Worm (Caenorhabditis elegans) whole organism, young adult: ENCODE data around the gene C09G1.2.

Experiments used
- B0019.2 ChIP-seq: fragments of 200-800 bp; sonication (Bioruptor generic); conservative IDR thresholded peaks from 2 replicates; pipeline ENCODE4 v1.3.6; 2022; ENCODE audit warnings: missing genetic modification reagents, missing genetic modification characterization, missing compliant biosample characterization
- B0261.1 ChIP-seq: sonication (generic microtip); optimal IDR thresholded peaks from 2 replicates; lab custom pipeline; 2016; ENCODE audit warnings: mild to moderate bottlenecking, missing genetic modification characterization, moderate library complexity, missing compliant biosample characterization
- C06A6.2 ChIP-seq: fragments of 200-800 bp; sonication (Bioruptor generic); conservative IDR thresholded peaks from 2 replicates; pipeline ENCODE4 v1.3.6; 2022; ENCODE audit warnings: missing genetic modification characterization, missing compliant biosample characterization
- D2030.7 ChIP-seq: fragments of 200-800 bp; sonication (Bioruptor generic); IDR thresholded peaks from 2 replicates; pipeline ENCODE4 v1.3.6; 2022; ENCODE audit warnings: missing genetic modification reagents, missing genetic modification characterization, missing compliant biosample characterization
- F39B2.1 ChIP-seq: fragments of 200-800 bp; sonication (Bioruptor generic); IDR thresholded peaks from 2 replicates; pipeline ENCODE4 v1.3.6; 2022; ENCODE audit warnings: missing genetic modification reagents, missing genetic modification characterization, missing compliant biosample characterization
- F55B11.4 ChIP-seq: sonication (generic microtip); optimal IDR thresholded peaks from 2 replicates; lab custom pipeline; 2016; ENCODE audit warnings: missing compliant biosample characterization, missing genetic modification characterization, borderline replicate concordance; ENCODE audit not compliant: insufficient read depth
- F57A8.1 ChIP-seq: fragments of 200-800 bp; sonication (Bioruptor generic); optimal IDR thresholded peaks from 2 replicates; lab custom pipeline; 2018; ENCODE audit warnings: mild to moderate bottlenecking, missing genetic modification characterization, moderate library complexity, missing compliant biosample characterization
- F57C9.4 ChIP-seq: sonication (generic microtip); optimal IDR thresholded peaks from 2 replicates; lab custom pipeline; 2017; ENCODE audit warnings: mild to moderate bottlenecking, missing genetic modification characterization, missing compliant biosample characterization
- Y53G8AR.9 ChIP-seq: fragments of 200-800 bp; sonication (Bioruptor generic); conservative IDR thresholded peaks from 2 replicates; pipeline ENCODE4 v1.3.6; 2022; ENCODE audit warnings: missing genetic modification reagents, missing genetic modification characterization, missing compliant biosample characterization
- Y56A3A.18 ChIP-seq: fragments of 200-800 bp; sonication (Bioruptor generic); IDR thresholded peaks from 2 replicates; pipeline ENCODE4 v1.3.6; 2022; ENCODE audit warnings: missing genetic modification reagents, missing genetic modification characterization, missing compliant biosample characterization
- Y67H2A.10 ChIP-seq: fragments of 200-800 bp; sonication (Bioruptor generic); conservative IDR thresholded peaks from 2 replicates; pipeline ENCODE4 v1.3.6; 2022; ENCODE audit warnings: missing genetic modification reagents, missing genetic modification characterization, missing compliant biosample characterization
- Y79H2A.3 ChIP-seq: fragments of 200-800 bp; sonication (Bioruptor generic); conservative IDR thresholded peaks from 2 replicates; pipeline ENCODE4 v1.3.6; 2022; ENCODE audit warnings: missing genetic modification reagents, missing genetic modification characterization, missing compliant biosample characterization
- aptf-2 ChIP-seq: fragments of 200-800 bp; sonication (Bioruptor generic); conservative IDR thresholded peaks from 2 replicates; pipeline ENCODE4 v1.3.6; 2022; ENCODE audit warnings: missing genetic modification reagents, missing genetic modification characterization, missing compliant biosample characterization
- aptf-3 ChIP-seq: fragments of 200-800 bp; sonication (Bioruptor generic); IDR thresholded peaks from 2 replicates; pipeline ENCODE4 v1.3.6; 2022; ENCODE audit warnings: missing genetic modification characterization, missing compliant biosample characterization
- athp-1 ChIP-seq: sonication (generic microtip); optimal IDR thresholded peaks from 2 replicates; lab custom pipeline; 2017; ENCODE audit warnings: mild to moderate bottlenecking, missing genetic modification characterization, missing compliant biosample characterization
- ccch-3 ChIP-seq: fragments of 200-800 bp; sonication (Bioruptor generic); optimal IDR thresholded peaks from 2 replicates; lab custom pipeline; 2018; ENCODE audit warnings: mild to moderate bottlenecking, missing genetic modification characterization, missing compliant biosample characterization
- ceh-58 ChIP-seq: fragments of 200-800 bp; sonication (Bioruptor generic); IDR thresholded peaks from 2 replicates; pipeline ENCODE4 v1.3.6; 2022; ENCODE audit warnings: missing genetic modification characterization, missing compliant biosample characterization
- chd-7 ChIP-seq: sonication (generic microtip); optimal IDR thresholded peaks from 2 replicates; lab custom pipeline; 2016; ENCODE audit warnings: mild to moderate bottlenecking, missing genetic modification characterization, moderate library complexity, missing compliant biosample characterization
- dpl-1 ChIP-seq: fragments of 150-350 bp; optimal IDR thresholded peaks from 2 replicates; lab custom pipeline; 2014; ENCODE audit warnings: missing biosample characterization, missing genetic modification reagents, missing genetic modification characterization
- egrh-3 ChIP-seq: fragments of 200-800 bp; sonication (Bioruptor generic); IDR thresholded peaks from 2 replicates; pipeline ENCODE4 v1.3.6; 2022; ENCODE audit warnings: missing genetic modification reagents, missing genetic modification characterization, missing compliant biosample characterization
- ekl-4 ChIP-seq: fragments of 200-800 bp; sonication (Bioruptor generic); IDR thresholded peaks from 2 replicates; pipeline ENCODE4 v1.3.6; 2022; ENCODE audit warnings: missing genetic modification reagents, missing genetic modification characterization, missing compliant biosample characterization
- gei-17 ChIP-seq: fragments of 200-800 bp; sonication (Bioruptor generic); optimal IDR thresholded peaks from 2 replicates; lab custom pipeline; 2018; ENCODE audit warnings: mild to moderate bottlenecking, missing genetic modification characterization, missing compliant biosample characterization
- hmg-1.2 ChIP-seq: fragments of 200-800 bp; sonication (Bioruptor generic); IDR thresholded peaks from 2 replicates; pipeline ENCODE4 v1.3.6; 2022; ENCODE audit warnings: missing genetic modification reagents, missing genetic modification characterization, missing compliant biosample characterization
- lsl-1 ChIP-seq: fragments of 200-800 bp; sonication (Bioruptor generic); optimal IDR thresholded peaks from 2 replicates; lab custom pipeline; 2018; ENCODE audit warnings: mild to moderate bottlenecking, missing genetic modification characterization, moderate library complexity, missing compliant biosample characterization
- madf-10 ChIP-seq: sonication (generic microtip); optimal IDR thresholded peaks from 2 replicates; lab custom pipeline; 2016; ENCODE audit warnings: mild to moderate bottlenecking, missing genetic modification characterization, missing compliant biosample characterization
- madf-3 ChIP-seq: fragments of 200-800 bp; sonication (Bioruptor generic); IDR thresholded peaks from 2 replicates; pipeline ENCODE4 v1.3.6; 2022; ENCODE audit warnings: missing genetic modification reagents, missing genetic modification characterization, missing compliant biosample characterization
- nfyb-1 ChIP-seq: fragments of 200-800 bp; sonication (Bioruptor generic); IDR thresholded peaks from 2 replicates; pipeline ENCODE4 v1.3.6; 2022; ENCODE audit warnings: missing genetic modification reagents, missing genetic modification characterization, missing compliant biosample characterization
- nhr-179 ChIP-seq: sonication (generic microtip); optimal IDR thresholded peaks from 2 replicates; lab custom pipeline; 2016; ENCODE audit warnings: mild to moderate bottlenecking, missing genetic modification characterization, missing compliant biosample characterization
- nhr-80 ChIP-seq: sonication (generic microtip); optimal IDR thresholded peaks from 2 replicates; lab custom pipeline; 2016; ENCODE audit warnings: missing genetic modification characterization, missing compliant biosample characterization
- pbrm-1 ChIP-seq: fragments of 200-800 bp; sonication (Bioruptor generic); IDR thresholded peaks from 2 replicates; pipeline ENCODE4 v1.3.6; 2022; ENCODE audit warnings: missing genetic modification reagents, missing genetic modification characterization, missing compliant biosample characterization
- pha-4 ChIP-seq: fragments of 150-350 bp; sonication (generic microtip); optimal IDR thresholded peaks from 2 replicates; lab custom pipeline; 2014; ENCODE audit warnings: missing biosample characterization, missing genetic modification reagents, missing genetic modification characterization
- rec-8 ChIP-seq, 2 experiments: sonication (generic microtip); optimal IDR thresholded peaks; 2 replicates each; lab custom pipeline; 2016; ENCODE audit warnings: mild to moderate bottlenecking in 2 of 2, missing genetic modification characterization in 2 of 2, missing genetic modification reagents in 2 of 2, missing genotype in 2 of 2, missing biosample characterization in 1 of 2, missing compliant biosample characterization in 1 of 2, moderate library complexity in 1 of 2
- repo-1 ChIP-seq: sonication (generic microtip); optimal IDR thresholded peaks from 2 replicates; lab custom pipeline; 2017; ENCODE audit warnings: mild to moderate bottlenecking, missing genetic modification characterization, missing compliant biosample characterization
- sdz-38 ChIP-seq: sonication (generic microtip); optimal IDR thresholded peaks from 2 replicates; lab custom pipeline; 2016; ENCODE audit warnings: missing genotype, missing genetic modification characterization, missing compliant biosample characterization
- snpc-1.1 ChIP-seq: sonication (generic microtip); optimal IDR thresholded peaks from 2 replicates; lab custom pipeline; 2017; ENCODE audit warnings: missing genetic modification characterization, mild to moderate bottlenecking, missing compliant biosample characterization, antibody characterized with exemption, moderate library complexity, missing genotype, missing genetic modification reagents; ENCODE audit not compliant: insufficient read depth
- snpc-3.4 ChIP-seq: sonication (generic microtip); optimal IDR thresholded peaks from 2 replicates; lab custom pipeline; 2017; ENCODE audit warnings: missing genetic modification characterization, mild to moderate bottlenecking, missing compliant biosample characterization, antibody characterized with exemption, moderate library complexity, missing genotype, missing genetic modification reagents
- snpc-4 ChIP-seq, 5 experiments: fragments of 150-350 bp in 1 of 5; sonication (generic microtip) in 4 of 5; optimal IDR thresholded peaks; 2 replicates each; lab custom pipeline; 2014 to 2018; ENCODE audit warnings: missing genetic modification characterization in 5 of 5, missing biosample characterization in 3 of 5, antibody characterized with exemption in 2 of 5, mild to moderate bottlenecking in 2 of 5, missing compliant biosample characterization in 2 of 5, missing genotype in 2 of 5, moderate library complexity in 2 of 5, missing genetic modification reagents in 1 of 5
- sptf-2 ChIP-seq: fragments of 200-800 bp; sonication (Bioruptor generic); optimal IDR thresholded peaks from 2 replicates; lab custom pipeline; 2018; ENCODE audit warnings: mild to moderate bottlenecking, missing genetic modification characterization, missing compliant biosample characterization
- tbx-9 ChIP-seq: sonication (generic microtip); optimal IDR thresholded peaks from 2 replicates; lab custom pipeline; 2016; ENCODE audit warnings: borderline replicate concordance, missing genetic modification characterization, inconsistent platforms, missing compliant biosample characterization
- zfh-2 ChIP-seq: fragments of 200-800 bp; sonication (Bioruptor generic); conservative IDR thresholded peaks from 2 replicates; pipeline ENCODE4 v1.3.6; 2022; ENCODE audit warnings: missing genetic modification reagents, missing genetic modification characterization, missing compliant biosample characterization
- ztf-22 ChIP-seq: fragments of 200-800 bp; sonication (Bioruptor generic); optimal IDR thresholded peaks from 2 replicates; lab custom pipeline; 2018; ENCODE audit warnings: mild to moderate bottlenecking, missing genetic modification characterization, moderate library complexity, missing compliant biosample characterization

C09G1.2 gene

ce11 chrX:15983288-15983687 lies 758 bp upstream of the C09G1.2 start (continued):
- TF ChIP-seq ccch-3 (GFP tag; lab: Kevin White, UChicago), result no peak
- no peak for TF ChIP-seq madf-10
- no peak for TF ChIP-seq zfh-2 (GFP tag; lab: Robert Waterston, UW)
- no peak for TF ChIP-seq F57A8.1 (GFP tag; lab: Kevin White, UChicago)
- TF ChIP-seq nfyb-1 (GFP tag; lab: Robert Waterston, UW), result no peak
- no peak for TF ChIP-seq athp-1 (tag; lab: Kevin White, UChicago)
- no peak for TF ChIP-seq lsl-1
- no peak for TF ChIP-seq chd-7

- TF ChIP-seq madf-3 (no peak), hmg-1.2 (no peak), dpl-1 (GFP tag; lab: Kevin White, UChicago) (no peak), C06A6.2 (no peak), F57C9.4 (tag; lab: Kevin White, UChicago) (no peak), F39B2.1 (no peak), gei-17 (GFP tag; lab: Kevin White, UChicago) (no peak), ztf-22 (GFP tag; lab: Kevin White, UChicago) (no peak), rec-8 (tag; optimal IDR thresholded peaks at IDR 0.05; lab: Kevin White, UChicago) (no peak), sdz-38 (tag; lab: Kevin White, UChicago) (no peak), snpc-3.4 (tag; lab: Kevin White, UChicago) (no peak), Y67H2A.10 (GFP tag; lab: Robert Waterston, UW) (no peak), nfyb-1 (GFP tag; lab: Robert Waterston, UW) (no peak), pha-4 (tag; lab: Kevin White, UChicago) (no peak), aptf-2 (GFP tag; lab: Robert Waterston, UW) (no peak), Y56A3A.18 (GFP tag; lab: Robert Waterston, UW) (no peak), nhr-179 (no peak), repo-1 (tag; lab: Kevin White, UChicago) (no peak), pbrm-1 (GFP tag; lab: Robert Waterston, UW) (no peak), B0019.2 (GFP tag; lab: Robert Waterston, UW) (no peak)
These were observed 23.8 kb downstream of the C09G1.2 start, which contains the start of gene C09G1.5 for ce11 chrX:15958767-15959166. Gene C09G1.5 (plus strand): TSS chrX:15959067.

DNA sequence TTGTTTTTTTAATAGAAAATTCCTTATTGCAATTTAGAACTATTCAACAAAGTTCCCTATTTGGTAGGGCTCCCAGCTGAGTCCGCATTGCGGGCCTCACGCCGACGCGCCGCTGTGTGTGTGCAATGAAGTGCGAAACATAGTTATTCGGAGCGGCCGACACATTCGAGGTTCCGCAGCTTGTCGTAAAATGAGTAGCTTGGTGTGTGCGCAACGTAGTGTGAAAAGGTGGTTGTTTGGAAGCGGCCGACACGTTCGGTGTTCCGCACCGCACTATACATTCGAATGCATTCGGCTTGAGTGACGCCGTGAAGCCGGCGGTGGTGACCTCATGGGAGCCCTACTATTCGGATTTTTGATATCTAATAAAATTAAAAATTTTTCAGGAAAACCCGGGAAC lies 28.9 kb downstream of the C09G1.2 start:
- TF ChIP-seq Y53G8AR.9 (GFP tag; lab: Robert Waterston, UW) (no peak), sptf-2 (GFP tag; lab: Kevin White, UChicago) (no peak), chd-7 (no peak), aptf-3 (GFP tag; lab: Robert Waterston, UW) (no peak), snpc-4 (GFP tag; optimal IDR thresholded peaks at IDR 0.05; lab: Kevin White, UChicago) (no peak), snpc-4 (tag; optimal IDR thresholded peaks at IDR 0.05; lab: Kevin White, UChicago) (peak in 3 of 4 experiments; percentile 53 to 91 (median 81)), tbx-9 (no peak), repo-1 (tag; lab: Kevin White, UChicago) (no peak), nhr-80 (tag; lab: Kevin White, UChicago) (no peak), B0261.1 (tag; lab: Kevin White, UChicago) (no peak), snpc-3.4 (tag; lab: Kevin White, UChicago) (no peak), egrh-3 (GFP tag; lab: Robert Waterston, UW) (no peak), F55B11.4 (tag; lab: Kevin White, UChicago) (no peak), Y79H2A.3 (no peak), ekl-4 (no peak), D2030.7 (GFP tag; lab: Robert Waterston, UW) (no peak), ceh-58 (GFP tag; lab: Robert Waterston, UW) (no peak), snpc-1.1 (peak; percentile 18)
